Worm (Caenorhabditis elegans): ENCODE measurements around the gene mes-4.
A peak's percentile ranks its signal among the peaks of the same experiment; 100 is the strongest.

The mes-4 gene

DNA sequence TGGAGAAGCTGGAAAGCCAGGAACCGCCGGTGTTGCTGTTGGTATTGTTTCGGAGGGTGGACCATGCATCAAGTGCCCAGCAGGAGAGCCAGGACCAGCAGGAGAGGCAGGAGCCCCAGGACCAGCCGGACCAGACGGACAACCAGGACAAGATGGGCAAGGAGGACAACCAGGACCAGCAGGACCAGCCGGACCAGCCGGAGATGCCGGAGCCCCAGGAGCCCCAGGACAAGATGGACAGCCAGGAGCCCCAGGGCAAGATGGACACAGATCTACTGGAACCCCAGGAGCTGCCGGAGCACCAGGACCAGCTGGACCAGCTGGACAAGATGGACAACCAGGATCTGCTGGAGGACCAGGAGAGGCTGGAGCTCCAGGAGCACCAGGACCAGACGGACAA is 5.5 kb upstream of the mes-4 start:
- TF ChIP-seq unc-39 (tag; optimal IDR thresholded peaks at IDR 0.05), result no peak
- no peak for TF ChIP-seq sem-2 (GFP tag; optimal IDR thresholded peaks at IDR 0.05)
- TF ChIP-seq mab-5 (tag; optimal IDR thresholded peaks at IDR 0.05), result no peak
- TF ChIP-seq sptf-1 (tag; optimal IDR thresholded peaks at IDR 0.05), result no peak
- TF ChIP-seq elt-3 (tag; optimal IDR thresholded peaks at IDR 0.05), result no peak
- no peak for TF ChIP-seq ham-2 (GFP tag; optimal IDR thresholded peaks at IDR 0.05)
- TF ChIP-seq flh-1 (GFP tag; optimal IDR thresholded peaks at IDR 0.05), result no peak
- no peak for TF ChIP-seq ces-1 (GFP tag; optimal IDR thresholded peaks at IDR 0.05)
- TF ChIP-seq lsy-2 (tag; optimal IDR thresholded peaks at IDR 0.05), result no peak
- no peak for TF ChIP-seq lin-13 (tag; optimal IDR thresholded peaks at IDR 0.05)
- TF ChIP-seq ceh-83 (GFP tag; optimal IDR thresholded peaks at IDR 0.05), result no peak
- TF ChIP-seq bed-3 (GFP tag; optimal IDR thresholded peaks at IDR 0.05), result no peak
- TF ChIP-seq mep-1 (tag; optimal IDR thresholded peaks at IDR 0.05), result no peak
- TF ChIP-seq lin-32 (GFP tag; optimal IDR thresholded peaks at IDR 0.05), result no peak
- TF ChIP-seq ztf-11 (tag; optimal IDR thresholded peaks at IDR 0.05), result no peak
- TF ChIP-seq cnd-1 (tag; optimal IDR thresholded peaks at IDR 0.05), result no peak
- no peak for TF ChIP-seq nhr-237 (tag; optimal IDR thresholded peaks at IDR 0.05)
- TF ChIP-seq hlh-1 (tag; optimal IDR thresholded peaks at IDR 0.05), result no peak

DNA sequence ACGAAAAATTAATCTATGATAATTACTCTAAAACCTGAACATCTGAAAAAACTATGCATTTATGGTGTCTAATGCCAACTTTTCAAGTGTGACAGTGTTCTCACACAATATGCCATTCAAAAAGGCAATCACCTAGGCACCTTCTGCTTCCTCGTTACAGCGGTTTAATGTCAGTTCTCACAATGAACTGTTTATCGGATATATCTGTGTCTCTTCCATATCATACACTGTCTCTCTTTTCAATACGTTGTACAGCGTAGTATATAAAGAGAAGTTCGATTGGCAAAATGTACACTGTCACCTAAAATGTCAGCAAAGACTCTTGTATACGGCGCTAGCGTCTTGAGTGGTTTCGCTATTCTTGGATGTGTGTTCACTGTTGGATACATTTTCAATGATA is 4.3 kb upstream of the mes-4 start, which contains the start of gene col-162:
col-162 (plus strand) TSS at position 301 of the 400 bp plus-strand sequence.
- TF ChIP-seq hlh-1 (tag; optimal IDR thresholded peaks at IDR 0.05) (no peak), sem-2 (GFP tag; optimal IDR thresholded peaks at IDR 0.05) (no peak), lin-32 (GFP tag; optimal IDR thresholded peaks at IDR 0.05) (no peak), pha-4 (tag; optimal IDR thresholded peaks at IDR 0.05) (no peak), mab-5 (tag; optimal IDR thresholded peaks at IDR 0.05) (no peak), lin-13 (tag; optimal IDR thresholded peaks at IDR 0.05) (no peak), nhr-28 (tag; optimal IDR thresholded peaks at IDR 0.05) (no peak), ztf-11 (tag; optimal IDR thresholded peaks at IDR 0.05) (no peak), nhr-2 (tag; optimal IDR thresholded peaks at IDR 0.05) (no peak), ceh-83 (GFP tag; optimal IDR thresholded peaks at IDR 0.05) (no peak), sptf-1 (tag; optimal IDR thresholded peaks at IDR 0.05) (no peak), blmp-1 (tag; optimal IDR thresholded peaks at IDR 0.05) (no peak), flh-1 (GFP tag; optimal IDR thresholded peaks at IDR 0.05) (no peak), cnd-1 (tag; optimal IDR thresholded peaks at IDR 0.05) (no peak), zip-8 (tag; optimal IDR thresholded peaks at IDR 0.05) (no peak), unc-39 (tag; optimal IDR thresholded peaks at IDR 0.05) (no peak)

DNA sequence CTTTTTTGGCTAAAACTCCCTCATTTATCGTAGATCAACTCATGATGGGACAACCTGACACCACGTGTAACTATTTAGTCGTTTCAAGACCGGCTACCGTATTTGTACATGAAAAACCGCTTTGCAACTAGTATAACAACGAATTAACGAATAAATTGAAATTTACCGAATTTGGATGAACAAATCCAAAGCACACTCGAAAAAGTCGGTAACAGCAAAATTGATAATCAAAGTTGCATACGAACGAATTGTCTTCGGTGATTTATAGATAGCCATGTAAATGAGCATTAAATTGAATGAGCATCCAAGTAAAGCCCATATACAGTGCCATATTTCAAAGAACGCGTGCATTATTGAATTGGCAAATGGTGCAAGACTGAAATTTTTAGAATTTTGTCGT is 5.0 kb downstream of the mes-4 start, which contains the start of gene srd-17:
srd-17 (minus strand) TSS at position 351 of the 400 bp plus-strand sequence.
- no peak for TF ChIP-seq bed-3 (GFP tag; optimal IDR thresholded peaks at IDR 0.05)
- TF ChIP-seq nhr-12 (tag; optimal IDR thresholded peaks at IDR 0.05), result peak; percentile 37

DNA sequence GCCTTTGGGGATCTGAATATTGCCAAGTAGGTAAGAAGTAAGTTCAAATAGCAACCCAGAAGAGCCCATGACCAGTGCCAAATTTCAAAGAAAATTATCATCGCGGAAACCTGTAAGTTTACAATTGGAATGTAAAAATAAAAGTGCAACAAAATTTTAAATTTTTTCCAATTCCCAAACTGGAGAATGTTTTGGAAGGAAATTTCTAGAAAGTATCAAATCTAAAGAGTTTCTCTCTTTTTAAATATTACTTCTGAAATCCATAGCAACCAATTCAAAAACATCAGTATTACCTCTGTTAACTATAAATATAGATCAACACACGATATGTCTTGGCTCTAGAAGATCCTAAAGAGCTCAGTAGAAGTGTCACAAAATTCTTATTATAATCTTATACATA is 8.7 kb downstream of the mes-4 start, which contains the start of gene srd-19:
srd-19 (minus strand) TSS at position 101 of the 400 bp plus-strand sequence.
- TF ChIP-seq snpc-4 (tag; optimal IDR thresholded peaks at IDR 0.05) (no peak), nhr-28 (tag; optimal IDR thresholded peaks at IDR 0.05) (no peak), unc-62 (GFP tag; optimal IDR thresholded peaks at IDR 0.05) (no peak), sptf-1 (tag; optimal IDR thresholded peaks at IDR 0.05) (no peak), ceh-83 (GFP tag; optimal IDR thresholded peaks at IDR 0.05) (no peak), mep-1 (tag; optimal IDR thresholded peaks at IDR 0.05) (no peak), pha-4 (tag; optimal IDR thresholded peaks at IDR 0.05) (no peak), hlh-1 (tag; optimal IDR thresholded peaks at IDR 0.05) (no peak), flh-1 (GFP tag; optimal IDR thresholded peaks at IDR 0.05) (no peak), blmp-1 (tag; optimal IDR thresholded peaks at IDR 0.05) (no peak), cnd-1 (tag; optimal IDR thresholded peaks at IDR 0.05) (no peak), unc-120 (tag; optimal IDR thresholded peaks at IDR 0.05; ENCODE audit: poor library complexity, severe bottlenecking) (no peak), ceh-39 (tag; optimal IDR thresholded peaks at IDR 0.05) (no peak)

DNA sequence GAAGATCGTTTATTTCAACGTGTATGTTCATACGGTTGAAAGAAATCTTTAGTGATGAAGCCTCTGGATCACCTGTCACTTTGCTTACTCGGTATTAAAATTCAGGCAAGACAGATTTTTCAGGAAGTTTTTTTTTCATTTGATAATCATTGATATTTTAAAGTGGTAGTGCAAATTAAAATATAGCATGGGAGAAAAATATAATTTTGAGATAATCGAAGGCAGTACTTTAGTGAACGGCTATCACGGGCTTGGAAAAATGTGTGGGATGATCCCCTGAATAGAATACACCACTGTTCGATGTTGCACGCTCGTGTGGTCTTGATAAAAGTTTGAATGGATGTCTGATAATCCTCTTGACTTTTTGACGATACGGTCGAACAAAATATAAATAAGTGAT is 10.0 kb downstream of the mes-4 start:
- no peak for TF ChIP-seq snpc-4 (tag; optimal IDR thresholded peaks at IDR 0.05)
- no peak for TF ChIP-seq mep-1 (tag; optimal IDR thresholded peaks at IDR 0.05)
- TF ChIP-seq nhr-12 (tag; optimal IDR thresholded peaks at IDR 0.05), result no peak
- TF ChIP-seq ces-1 (GFP tag; optimal IDR thresholded peaks at IDR 0.05), result no peak
- no peak for TF ChIP-seq ceh-43 (GFP tag; optimal IDR thresholded peaks at IDR 0.05)
- TF ChIP-seq nhr-76 (tag; optimal IDR thresholded peaks at IDR 0.05), result no peak
- no peak for TF ChIP-seq nhr-2 (tag; optimal IDR thresholded peaks at IDR 0.05)
- no peak for TF ChIP-seq unc-39 (tag; optimal IDR thresholded peaks at IDR 0.05)

DNA sequence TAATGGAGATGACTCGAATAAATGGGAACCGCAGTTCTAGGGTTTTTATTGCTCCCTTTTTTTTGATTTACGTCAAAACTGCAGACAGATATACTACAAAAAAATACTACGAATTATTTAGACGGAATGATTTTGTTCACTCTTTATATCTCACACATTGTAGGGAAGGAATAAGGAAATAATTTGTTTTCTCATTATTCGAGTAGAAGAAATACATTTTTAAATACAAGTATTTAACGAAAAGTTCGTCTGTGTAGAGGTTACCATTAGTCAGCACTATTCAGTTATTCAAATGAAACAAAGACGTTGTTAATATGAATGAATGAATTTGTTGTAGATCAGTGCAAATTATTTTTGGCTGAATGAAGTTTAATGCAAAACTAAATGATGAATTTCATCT is 10.6 kb downstream of the mes-4 start, which contains the start of gene srd-18:
srd-18 (minus strand) TSS at position 101 of the 400 bp plus-strand sequence.
- TF ChIP-seq nhr-2 (tag; optimal IDR thresholded peaks at IDR 0.05) (no peak), elt-3 (tag; optimal IDR thresholded peaks at IDR 0.05) (no peak), lin-32 (GFP tag; optimal IDR thresholded peaks at IDR 0.05) (no peak), M03D4.4 (tag; optimal IDR thresholded peaks at IDR 0.05) (no peak), sptf-1 (tag; optimal IDR thresholded peaks at IDR 0.05) (no peak), unc-120 (tag; optimal IDR thresholded peaks at IDR 0.05; ENCODE audit: poor library complexity, severe bottlenecking) (no peak), zip-8 (tag; optimal IDR thresholded peaks at IDR 0.05) (no peak), mls-2 (tag; optimal IDR thresholded peaks at IDR 0.05) (no peak), nhr-76 (tag; optimal IDR thresholded peaks at IDR 0.05) (no peak), mab-5 (tag; optimal IDR thresholded peaks at IDR 0.05) (no peak), nhr-237 (tag; optimal IDR thresholded peaks at IDR 0.05) (no peak), nhr-28 (tag; optimal IDR thresholded peaks at IDR 0.05) (no peak), blmp-1 (tag; optimal IDR thresholded peaks at IDR 0.05) (no peak), ceh-43 (GFP tag; optimal IDR thresholded peaks at IDR 0.05) (no peak)

All from whole organism, mixed stage, embryonic.